Worm (Caenorhabditis elegans) whole organism, L1 larva: ENCODE results near the gene R05D3.8.

ENCODE experiments used
- C04F5.9 ChIP-seq: sonication (generic microtip); optimal IDR thresholded peaks from 2 replicates; lab custom pipeline; 2016; ENCODE audit warnings: missing genetic modification characterization, missing compliant biosample characterization
- C16A3.4 ChIP-seq: fragments of 150-350 bp; optimal IDR thresholded peaks from 2 replicates; lab custom pipeline; 2014; ENCODE audit warnings: missing biosample characterization, missing genetic modification characterization
- F16B12.6 ChIP-seq: fragments of 150-350 bp; optimal IDR thresholded peaks from 2 replicates; lab custom pipeline; 2014; ENCODE audit warnings: missing biosample characterization, missing genetic modification characterization
- aha-1 ChIP-seq: fragments of 150-350 bp; optimal IDR thresholded peaks from 2 replicates; lab custom pipeline; 2014; ENCODE audit warnings: missing biosample characterization, missing genetic modification characterization
- alr-1 ChIP-seq: fragments of 200-800 bp; sonication (Bioruptor generic); optimal IDR thresholded peaks from 2 replicates; lab custom pipeline; 2018; ENCODE audit warnings: borderline replicate concordance, mild to moderate bottlenecking, missing genetic modification characterization, missing compliant biosample characterization
- ama-1 ChIP-seq: fragments of 150-350 bp; optimal IDR thresholded peaks from 2 replicates; lab custom pipeline; 2014
- ceh-8 ChIP-seq: fragments of 200-800 bp; sonication (Bioruptor generic); optimal IDR thresholded peaks from 2 replicates; lab custom pipeline; 2018; ENCODE audit warnings: mild to moderate bottlenecking, missing genetic modification characterization, moderate library complexity, missing compliant biosample characterization
- ceh-88 ChIP-seq: fragments of 200-800 bp; sonication (Bioruptor generic); IDR thresholded peaks from 2 replicates; pipeline ENCODE4 v1.3.6; 2022; ENCODE audit warnings: missing genetic modification characterization, missing compliant biosample characterization
- dpl-1 ChIP-seq, 3 experiments: fragments of 150-350 bp in 2 of 3; sonication (generic microtip) in 1 of 3; optimal IDR thresholded peaks; 2 replicates each; lab custom pipeline; 2014 to 2017; ENCODE audit warnings: missing biosample characterization in 3 of 3, missing genetic modification characterization in 3 of 3, missing genetic modification reagents in 3 of 3
- dsc-1 ChIP-seq: sonication (generic microtip); optimal IDR thresholded peaks from 2 replicates; lab custom pipeline; 2016; ENCODE audit warnings: mild to moderate bottlenecking, missing genetic modification characterization, missing compliant biosample characterization
- efl-1 ChIP-seq, 4 experiments: fragments of 150-350 bp; optimal IDR thresholded peaks in 3 of 4; peaks in 1 of 4; 1 replicate in 1 of 4; 2 replicates in 3 of 4; lab custom pipeline; 2014; ENCODE audit warnings: missing biosample characterization in 2 of 4, missing genetic modification characterization in 2 of 4, missing genetic modification reagents in 2 of 4
- egl-13 ChIP-seq: sonication (generic microtip); optimal IDR thresholded peaks from 2 replicates; lab custom pipeline; 2016; ENCODE audit warnings: missing genotype, missing genetic modification reagents, missing genetic modification characterization, missing compliant biosample characterization
- elt-2 ChIP-seq: sonication (generic microtip); optimal IDR thresholded peaks from 2 replicates; lab custom pipeline; 2016; ENCODE audit warnings: missing genetic modification characterization, mild to moderate bottlenecking, inconsistent platforms, missing compliant biosample characterization, missing genetic modification reagents
- fkh-8 ChIP-seq: sonication (generic microtip); optimal IDR thresholded peaks from 2 replicates; lab custom pipeline; 2016; ENCODE audit warnings: mild to moderate bottlenecking, missing genetic modification characterization, missing compliant biosample characterization
- grh-1 ChIP-seq: fragments of 200-800 bp; sonication (Bioruptor generic); IDR thresholded peaks from 2 replicates; pipeline ENCODE4 v1.3.6; 2022; ENCODE audit warnings: missing genetic modification reagents, missing genetic modification characterization, missing compliant biosample characterization
- hlh-17 ChIP-seq: fragments of 200-800 bp; sonication (Bioruptor generic); optimal IDR thresholded peaks from 2 replicates; lab custom pipeline; 2018; ENCODE audit warnings: missing genetic modification characterization, mild to moderate bottlenecking, missing compliant biosample characterization, moderate library complexity, borderline replicate concordance
- hpl-2 ChIP-seq: fragments of 150-350 bp; optimal IDR thresholded peaks from 2 replicates; lab custom pipeline; 2014; ENCODE audit warnings: missing biosample characterization, missing genetic modification reagents, missing genetic modification characterization
- isw-1 ChIP-seq: fragments of 200-800 bp; sonication (Bioruptor generic); IDR thresholded peaks from 2 replicates; pipeline ENCODE4 v1.3.6; 2022; ENCODE audit warnings: missing genetic modification characterization, missing compliant biosample characterization
- lin-14 ChIP-seq: fragments of 200-800 bp; sonication (Bioruptor generic); optimal IDR thresholded peaks from 2 replicates; lab custom pipeline; 2018; ENCODE audit warnings: mild to moderate bottlenecking, missing genetic modification characterization, moderate library complexity, missing compliant biosample characterization
- lir-3 ChIP-seq: sonication (generic microtip); optimal IDR thresholded peaks from 2 replicates; lab custom pipeline; 2016; ENCODE audit warnings: mild to moderate bottlenecking, missing genetic modification characterization, moderate library complexity, missing compliant biosample characterization; ENCODE audit not compliant: poor library complexity
- lsy-2 ChIP-seq, 2 experiments: fragments of 150-350 bp; optimal IDR thresholded peaks; 2 replicates each; lab custom pipeline; 2014; ENCODE audit warnings: missing biosample characterization in 2 of 2, missing genetic modification characterization in 2 of 2
- mab-9 ChIP-seq: fragments of 200-800 bp; sonication (Bioruptor generic); IDR thresholded peaks from 2 replicates; pipeline ENCODE4 v1.3.6; 2022; ENCODE audit warnings: missing genetic modification reagents, missing genetic modification characterization, missing compliant biosample characterization
- mep-1 ChIP-seq: fragments of 150-350 bp; optimal IDR thresholded peaks from 2 replicates; lab custom pipeline; 2014; ENCODE audit warnings: missing biosample characterization, missing genetic modification characterization
- nhr-20 ChIP-seq: sonication (generic microtip); optimal IDR thresholded peaks from 2 replicates; lab custom pipeline; 2016; ENCODE audit warnings: mild to moderate bottlenecking, missing genetic modification characterization, missing compliant biosample characterization
- nhr-237 ChIP-seq: fragments of 150-350 bp; optimal IDR thresholded peaks from 2 replicates; lab custom pipeline; 2014; ENCODE audit warnings: missing biosample characterization, missing genetic modification characterization
- nhr-47 ChIP-seq: sonication (generic microtip); optimal IDR thresholded peaks from 2 replicates; lab custom pipeline; 2016; ENCODE audit warnings: mild to moderate bottlenecking, missing genetic modification characterization, moderate library complexity, missing compliant biosample characterization
- nhr-76 ChIP-seq: sonication (generic microtip); optimal IDR thresholded peaks from 2 replicates; lab custom pipeline; 2017; ENCODE audit warnings: missing biosample characterization, missing genetic modification characterization
- nhr-84 ChIP-seq: sonication (generic microtip); optimal IDR thresholded peaks from 2 replicates; lab custom pipeline; 2017; ENCODE audit warnings: missing biosample characterization, missing genetic modification characterization
- pax-3 ChIP-seq: fragments of 200-800 bp; sonication (Bioruptor generic); optimal IDR thresholded peaks from 2 replicates; lab custom pipeline; 2018; ENCODE audit warnings: mild to moderate bottlenecking, missing genetic modification characterization, moderate library complexity, missing compliant biosample characterization
- pqm-1 ChIP-seq: sonication (generic microtip); optimal IDR thresholded peaks from 3 replicates; lab custom pipeline; 2017; ENCODE audit warnings: missing biosample characterization, missing genetic modification characterization
- skn-1 ChIP-seq: fragments of 150-350 bp; optimal IDR thresholded peaks from 2 replicates; lab custom pipeline; 2014; ENCODE audit warnings: missing biosample characterization, missing genetic modification characterization
- snu-23 ChIP-seq: sonication (generic microtip); optimal IDR thresholded peaks from 2 replicates; lab custom pipeline; 2016; ENCODE audit warnings: missing genetic modification characterization, missing compliant biosample characterization
- tbx-2 ChIP-seq: sonication (generic microtip); optimal IDR thresholded peaks from 2 replicates; lab custom pipeline; 2016; ENCODE audit warnings: missing genetic modification characterization, missing compliant biosample characterization
- tlp-1 ChIP-seq: fragments of 150-350 bp; optimal IDR thresholded peaks from 2 replicates; lab custom pipeline; 2014; ENCODE audit warnings: missing biosample characterization, missing genetic modification characterization
- unc-30 ChIP-seq: sonication (generic microtip); optimal IDR thresholded peaks from 2 replicates; lab custom pipeline; 2017; ENCODE audit warnings: missing biosample characterization, missing genetic modification characterization
- unc-62 ChIP-seq: fragments of 150-350 bp; optimal IDR thresholded peaks from 2 replicates; lab custom pipeline; 2014; ENCODE audit warnings: missing biosample characterization, missing genetic modification reagents, missing genetic modification characterization
- unc-86 ChIP-seq: sonication (generic microtip); optimal IDR thresholded peaks from 2 replicates; lab custom pipeline; 2016; ENCODE audit warnings: missing genetic modification characterization, missing compliant biosample characterization
- unc-98 ChIP-seq: fragments of 200-800 bp; sonication (Bioruptor generic); IDR thresholded peaks from 2 replicates; pipeline ENCODE4 v1.3.6; 2022; ENCODE audit warnings: missing genetic modification characterization, missing compliant biosample characterization
- vab-15 ChIP-seq: sonication (generic microtip); optimal IDR thresholded peaks from 2 replicates; lab custom pipeline; 2017; ENCODE audit warnings: missing genotype, mild to moderate bottlenecking, missing genetic modification characterization, missing compliant biosample characterization
- xbp-1 ChIP-seq: sonication (generic microtip); optimal IDR thresholded peaks from 2 replicates; lab custom pipeline; 2016; ENCODE audit warnings: missing genetic modification characterization, missing compliant biosample characterization
- zag-1 ChIP-seq: fragments of 150-350 bp; optimal IDR thresholded peaks from 2 replicates; lab custom pipeline; 2014; ENCODE audit warnings: missing biosample characterization, missing genetic modification characterization

The R05D3.8 gene

ce11 chrIII:8358213-8358672, at the start of gene R05D3.8, which contains the start of gene rfp-1 (continued):
- TF ChIP-seq hlh-17 (GFP tag; lab: Kevin White, UChicago), result no peak
- no peak for TF ChIP-seq egl-13 (tag; lab: Kevin White, UChicago)
- peak; percentile 91 for TF ChIP-seq C16A3.4
- peak; percentile 60 for TF ChIP-seq isw-1 (GFP tag; lab: Robert Waterston, UW)
- peak; percentile 66 for TF ChIP-seq grh-1 (GFP tag; lab: Robert Waterston, UW)
- 0 out of 2 replicates have a peak, but pooled peaks have one; percentile 7 for TF ChIP-seq mab-9 (GFP tag; lab: Robert Waterston, UW)
- no peak for TF ChIP-seq pax-3 (tag; lab: Kevin White, UChicago)
- TF ChIP-seq nhr-237 (tag; lab: Kevin White, UChicago), result peak; percentile 36
- no peak for TF ChIP-seq nhr-84
- peak; percentile 58 for TF ChIP-seq C04F5.9 (tag; lab: Kevin White, UChicago)
- TF ChIP-seq tlp-1, result no peak
- TF ChIP-seq ceh-8 (GFP tag; lab: Kevin White, UChicago), result no peak
- peak; percentile 52 for TF ChIP-seq dsc-1 (tag; lab: Kevin White, UChicago)
- no peak for TF ChIP-seq nhr-76 (tag; lab: Kevin White, UChicago)
- TF ChIP-seq alr-1, result no peak
- TF ChIP-seq lir-3, result peak; percentile 42
- peak; percentile 73 for TF ChIP-seq xbp-1 (tag; lab: Kevin White, UChicago)
- TF ChIP-seq snu-23 (GFP tag; lab: Kevin White, UChicago), result peak; percentile 88
- peak; percentile 98 to 99 for TF ChIP-seq lsy-2 (tag; optimal IDR thresholded peaks at IDR 0.05; lab: Kevin White, UChicago)
- no peak for TF ChIP-seq unc-62
- peak; percentile 21 for TF ChIP-seq elt-2
- peak; percentile 76 for TF ChIP-seq tbx-2 (tag; lab: Kevin White, UChicago)
- no peak for TF ChIP-seq unc-98 (GFP tag; lab: Robert Waterston, UW)
- TF ChIP-seq fkh-8, result peak; percentile 77
- 0 out of 2 replicates have a peak, but pooled peaks have one; percentile 36 for TF ChIP-seq ceh-88
- no peak for TF ChIP-seq zag-1 (tag; lab: Kevin White, UChicago)
- peak; percentile 91 for TF ChIP-seq mep-1 (tag; lab: Kevin White, UChicago)
- peak; percentile 63 for TF ChIP-seq unc-86
- peak; percentile 79 for TF ChIP-seq nhr-20 (tag; lab: Kevin White, UChicago)
- peak; percentile 59 for TF ChIP-seq skn-1 (tag; lab: Kevin White, UChicago)
- peak; percentile 80 for TF ChIP-seq nhr-47

DNA sequence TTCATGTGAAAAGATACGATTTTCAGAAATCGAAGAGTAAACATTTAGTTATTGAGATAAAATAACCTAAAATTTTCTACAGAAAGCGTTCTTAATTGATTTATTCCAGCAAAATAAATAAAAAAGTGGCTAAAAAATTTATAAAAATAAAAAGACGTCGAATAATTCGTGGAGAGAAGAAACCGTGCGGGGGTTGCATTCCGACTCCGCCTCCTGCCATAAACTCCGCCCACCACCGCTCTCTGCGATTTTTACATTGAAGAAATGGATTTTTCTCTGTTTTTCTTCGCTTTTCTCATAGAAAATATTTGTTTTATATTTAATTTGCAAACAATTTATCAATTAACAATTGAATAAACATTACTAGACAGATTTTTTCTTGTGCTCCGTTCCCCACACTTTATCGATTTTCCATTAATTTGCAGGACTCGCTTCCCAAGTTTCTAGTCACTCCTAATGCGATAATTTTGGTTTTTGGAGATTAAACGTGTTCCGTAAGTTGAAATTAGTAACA, 47.4 kb upstream of the R05D3.8 start, which contains the start of the genes ubxn-4 and cyy-1:
Gene ubxn-4 (minus strand): TSS at position 114 of the 514 bp plus-strand sequence.
Gene cyy-1 (plus strand): TSS at position 426 of the 514 bp plus-strand sequence.
- TF ChIP-seq aha-1 (tag; lab: Kevin White, UChicago) (no peak), unc-30 (no peak), dpl-1 (GFP tag; optimal IDR thresholded peaks at IDR 0.05; lab: Kevin White, UChicago) (peak in 1 of 3 experiments; percentile 27), xbp-1 (tag; lab: Kevin White, UChicago) (peak; percentile 51), lin-14 (GFP tag; lab: Kevin White, UChicago) (peak; percentile 7), F16B12.6 (tag; lab: Kevin White, UChicago) (no peak), lsy-2 (tag; optimal IDR thresholded peaks at IDR 0.05; lab: Kevin White, UChicago) (peak in 1 of 2 experiments; percentile 31), ama-1 (lab: Kevin White, UChicago) (no peak), efl-1 (optimal IDR thresholded peaks at IDR 0.05; lab: Kevin White, UChicago) (no peak), efl-1 (GFP tag; optimal IDR thresholded peaks at IDR 0.05 in 1 of 2; lab: Kevin White, UChicago) (peak in 1 of 2 experiments; percentile 92)

DNA sequence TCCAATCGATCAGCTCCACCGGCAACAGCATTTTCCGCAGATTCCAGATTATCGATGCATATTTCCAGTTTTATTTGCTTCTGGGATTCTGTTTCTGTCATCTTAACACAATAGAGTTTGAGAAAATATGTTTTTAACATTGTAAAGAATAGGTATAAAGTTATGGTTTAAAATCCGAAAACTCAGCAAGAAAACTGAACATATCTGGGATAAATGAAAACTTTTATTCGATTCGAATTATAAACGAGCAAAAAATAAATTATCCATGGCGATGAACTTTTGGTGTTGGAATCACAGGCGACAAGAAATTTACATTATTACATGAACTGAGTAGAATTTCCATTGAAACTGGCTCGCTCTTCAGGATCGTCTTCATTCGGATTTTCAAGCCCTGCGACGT, 45.4 kb upstream of the R05D3.8 start, which contains the start of gene cutc-1:
Gene cutc-1 (minus strand): TSS at position 101 of the 400 bp plus-strand sequence.
- TF ChIP-seq vab-15 (tag; lab: Kevin White, UChicago) (no peak), hpl-2 (GFP tag; lab: Kevin White, UChicago) (no peak), pqm-1 (tag; lab: Kevin White, UChicago) (no peak)
